Worm (Caenorhabditis elegans) whole organism, midembryonic: ENCODE results near the gene F35E8.2.
"Not testable (repeated sequence)": the region's sequence is repeated elsewhere in the genome, so short reads cannot be mapped to it uniquely, and the experiment has no call there.

ENCODE experiments used
- T22C8.4 ChIP-seq: fragments of 200-800 bp; sonication (Bioruptor generic); IDR thresholded peaks from 2 replicates; pipeline ENCODE4 v1.3.6; 2022; ENCODE audit warnings: missing genetic modification characterization, missing compliant biosample characterization
- cog-1 ChIP-seq: sonication (generic microtip); optimal IDR thresholded peaks from 2 replicates; lab custom pipeline; 2016; ENCODE audit warnings: missing genetic modification characterization, missing compliant biosample characterization
- flt-1 ChIP-seq: fragments of 200-800 bp; sonication (Bioruptor generic); IDR thresholded peaks from 2 replicates; pipeline ENCODE4 v1.3.6; 2022; ENCODE audit warnings: missing genetic modification characterization, missing compliant biosample characterization
- klf-2 ChIP-seq: fragments of 200-800 bp; sonication (Bioruptor generic); conservative IDR thresholded peaks from 2 replicates; pipeline ENCODE4 v1.3.6; 2022; ENCODE audit warnings: missing genetic modification reagents, missing genetic modification characterization, missing compliant biosample characterization
- med-1 ChIP-seq: sonication (generic microtip); optimal IDR thresholded peaks from 2 replicates; lab custom pipeline; 2017; ENCODE audit warnings: missing genetic modification characterization, mild to moderate bottlenecking, missing compliant biosample characterization, antibody characterized with exemption, missing genetic modification reagents; ENCODE audit not compliant: insufficient read depth
- ref-1 ChIP-seq: fragments of 200-800 bp; sonication (Bioruptor generic); conservative IDR thresholded peaks from 2 replicates; pipeline ENCODE4 v1.3.6; 2022; ENCODE audit warnings: missing genetic modification reagents, missing genetic modification characterization, missing compliant biosample characterization
- tab-1 ChIP-seq: fragments of 200-800 bp; sonication (Bioruptor generic); IDR thresholded peaks from 2 replicates; pipeline ENCODE4 v1.3.6; 2022; ENCODE audit warnings: missing genetic modification characterization, missing compliant biosample characterization
- ztf-23 ChIP-seq: fragments of 200-800 bp; sonication (Bioruptor generic); IDR thresholded peaks from 2 replicates; pipeline ENCODE4 v1.3.6; 2022; ENCODE audit warnings: missing genetic modification reagents, missing genetic modification characterization, missing compliant biosample characterization
- ztf-29 ChIP-seq: fragments of 200-800 bp; sonication (Bioruptor generic); IDR thresholded peaks from 2 replicates; pipeline ENCODE4 v1.3.6; 2022; ENCODE audit warnings: missing genetic modification reagents, missing genetic modification characterization, missing compliant biosample characterization

F35E8.2 gene

ce11 chrV:15915919-15916318, 10.5 kb downstream of the F35E8.2 start, which contains the start of gene gst-38:
gst-38 (minus strand) TSS chrV:15916070.
- TF ChIP-seq cog-1 (tag; lab: Kevin White, UChicago), result no peak
- no peak for TF ChIP-seq med-1 (GFP tag; lab: Kevin White, UChicago)

- TF ChIP-seq ref-1 (GFP tag; lab: Robert Waterston, UW), result no peak
- TF ChIP-seq klf-2 (GFP tag; lab: Robert Waterston, UW), result no peak
- no peak for TF ChIP-seq T22C8.4
- no peak for TF ChIP-seq tab-1 (GFP tag; lab: Robert Waterston, UW)
- no peak for TF ChIP-seq med-1 (GFP tag; lab: Kevin White, UChicago)
- TF ChIP-seq cog-1 (tag; lab: Kevin White, UChicago), result no peak
- TF ChIP-seq ztf-29 (GFP tag; lab: Robert Waterston, UW), result no peak
Measured at ce11 chrV:15917458-15917857, 12.0 kb downstream of the F35E8.2 start, which contains the start of gene F35E8.9. F35E8.9 (minus strand) TSS chrV:15917558.

- no peak for TF ChIP-seq ztf-23
- no peak for TF ChIP-seq T22C8.4
- TF ChIP-seq cog-1 (tag; lab: Kevin White, UChicago), result no peak
- no peak for TF ChIP-seq ref-1 (GFP tag; lab: Robert Waterston, UW)
- TF ChIP-seq ztf-29 (GFP tag; lab: Robert Waterston, UW), result no peak
- no peak for TF ChIP-seq med-1 (GFP tag; lab: Kevin White, UChicago)
- TF ChIP-seq tab-1 (GFP tag; lab: Robert Waterston, UW), result no peak
Measured at ce11 chrV:15920273-15920672, 14.8 kb downstream of the F35E8.2 start, which contains the start of gene F35E8.10. F35E8.10 (minus strand) TSS chrV:15920373.

- TF ChIP-seq flt-1 (GFP tag; lab: Robert Waterston, UW) (no peak), cog-1 (tag; lab: Kevin White, UChicago) (no peak), T22C8.4 (no peak), ztf-29 (GFP tag; lab: Robert Waterston, UW) (no peak), klf-2 (GFP tag; lab: Robert Waterston, UW) (no peak), ref-1 (GFP tag; lab: Robert Waterston, UW) (no peak), tab-1 (GFP tag; lab: Robert Waterston, UW) (no peak), med-1 (GFP tag; lab: Kevin White, UChicago) (no peak), ztf-23 (no peak)
Measured at ce11 chrV:15921102-15921501, 15.6 kb downstream of the F35E8.2 start, which contains the start of gene cdr-1. cdr-1 (plus strand) TSS chrV:15921309.

- TF ChIP-seq tab-1 (GFP tag; lab: Robert Waterston, UW) (no peak), cog-1 (tag; lab: Kevin White, UChicago) (no peak), T22C8.4 (no peak), ztf-23 (no peak), ztf-29 (GFP tag; lab: Robert Waterston, UW) (no peak), med-1 (GFP tag; lab: Kevin White, UChicago) (no peak), flt-1 (GFP tag; lab: Robert Waterston, UW) (no peak), ref-1 (GFP tag; lab: Robert Waterston, UW) (no peak), klf-2 (GFP tag; lab: Robert Waterston, UW) (no peak)
Measured at ce11 chrV:15922979-15923378, 17.5 kb downstream of the F35E8.2 start, which contains the start of gene F35E8.13. F35E8.13 (plus strand) TSS chrV:15923279.

ce11 chrV:15924307-15924706, 18.8 kb downstream of the F35E8.2 start, which contains the start of gene nhr-108:
nhr-108 (minus strand) TSS chrV:15924472.
- TF ChIP-seq cog-1 (tag; lab: Kevin White, UChicago), result no peak
- no peak for TF ChIP-seq T22C8.4
- no peak for TF ChIP-seq tab-1 (GFP tag; lab: Robert Waterston, UW)
- TF ChIP-seq klf-2 (GFP tag; lab: Robert Waterston, UW), result no peak
- no peak for TF ChIP-seq flt-1 (GFP tag; lab: Robert Waterston, UW)
- no peak for TF ChIP-seq med-1 (GFP tag; lab: Kevin White, UChicago)
- no peak for TF ChIP-seq ztf-29 (GFP tag; lab: Robert Waterston, UW)
- no peak for TF ChIP-seq ref-1 (GFP tag; lab: Robert Waterston, UW)
- no peak for TF ChIP-seq ztf-23

ce11 chrV:15928325-15928724, 22.9 kb downstream of the F35E8.2 start, which contains the start of gene pzf-1:
pzf-1 (minus strand) TSS chrV:15928425.
- TF ChIP-seq T22C8.4, result no peak
- no peak for TF ChIP-seq klf-2 (GFP tag; lab: Robert Waterston, UW)
- TF ChIP-seq ztf-23, result no peak
- TF ChIP-seq ztf-29 (GFP tag; lab: Robert Waterston, UW), result no peak
- no peak for TF ChIP-seq med-1 (GFP tag; lab: Kevin White, UChicago)
- TF ChIP-seq cog-1 (tag; lab: Kevin White, UChicago), result no peak
- no peak for TF ChIP-seq flt-1 (GFP tag; lab: Robert Waterston, UW)
- no peak for TF ChIP-seq ref-1 (GFP tag; lab: Robert Waterston, UW)
- TF ChIP-seq tab-1 (GFP tag; lab: Robert Waterston, UW), result no peak

ce11 chrV:15929882-15930281, 24.4 kb downstream of the F35E8.2 start, which contains the start of gene srbc-77:
srbc-77 (plus strand) TSS chrV:15930182.
- not testable (repeated sequence) for TF ChIP-seq flt-1, klf-2, ref-1 (GFP tag; lab: Robert Waterston, UW)

ce11 chrV:15932390-15932789, 26.9 kb downstream of the F35E8.2 start, which contains the start of gene srw-26:
srw-26 (minus strand) TSS chrV:15932490.
- TF ChIP-seq cog-1 (tag; lab: Kevin White, UChicago), result no peak
- no peak for TF ChIP-seq ztf-23
- no peak for TF ChIP-seq flt-1 (GFP tag; lab: Robert Waterston, UW)
- no peak for TF ChIP-seq ztf-29 (GFP tag; lab: Robert Waterston, UW)
- TF ChIP-seq med-1 (GFP tag; lab: Kevin White, UChicago), result no peak
- no peak for TF ChIP-seq tab-1 (GFP tag; lab: Robert Waterston, UW)
- no peak for TF ChIP-seq ref-1 (GFP tag; lab: Robert Waterston, UW)
- no peak for TF ChIP-seq T22C8.4
- no peak for TF ChIP-seq klf-2 (GFP tag; lab: Robert Waterston, UW)
